Fruit fly (Drosophila melanogaster) Kc167 (cell line): ENCODE measurements around the gene Or24a.

Experiments used
- Myc ChIP-seq: fragments of >200 bp; optimal IDR thresholded peaks from 2 replicates; lab custom pipeline; 2017; ENCODE audit warnings: missing external identifiers
- Sin3A ChIP-seq: fragments of >200 bp; optimal IDR thresholded peaks from 2 replicates; lab custom pipeline; 2018; ENCODE audit warnings: missing external identifiers
- h ChIP-seq: fragments of >200 bp; optimal IDR thresholded peaks from 3 replicates; lab custom pipeline; 2018; ENCODE audit warnings: missing external identifiers
- insv ChIP-seq: fragments of >200 bp; optimal IDR thresholded peaks from 3 replicates; lab custom pipeline; 2018; ENCODE audit warnings: missing external identifiers
- psq ChIP-seq: fragments of >200 bp; optimal IDR thresholded peaks from 2 replicates; lab custom pipeline; 2017; ENCODE audit warnings: missing external identifiers
- ttk ChIP-seq: sonication (Bioruptor generic); optimal IDR thresholded peaks from 2 replicates; lab custom pipeline; 2017; ENCODE audit warnings: missing external identifiers

DNA sequence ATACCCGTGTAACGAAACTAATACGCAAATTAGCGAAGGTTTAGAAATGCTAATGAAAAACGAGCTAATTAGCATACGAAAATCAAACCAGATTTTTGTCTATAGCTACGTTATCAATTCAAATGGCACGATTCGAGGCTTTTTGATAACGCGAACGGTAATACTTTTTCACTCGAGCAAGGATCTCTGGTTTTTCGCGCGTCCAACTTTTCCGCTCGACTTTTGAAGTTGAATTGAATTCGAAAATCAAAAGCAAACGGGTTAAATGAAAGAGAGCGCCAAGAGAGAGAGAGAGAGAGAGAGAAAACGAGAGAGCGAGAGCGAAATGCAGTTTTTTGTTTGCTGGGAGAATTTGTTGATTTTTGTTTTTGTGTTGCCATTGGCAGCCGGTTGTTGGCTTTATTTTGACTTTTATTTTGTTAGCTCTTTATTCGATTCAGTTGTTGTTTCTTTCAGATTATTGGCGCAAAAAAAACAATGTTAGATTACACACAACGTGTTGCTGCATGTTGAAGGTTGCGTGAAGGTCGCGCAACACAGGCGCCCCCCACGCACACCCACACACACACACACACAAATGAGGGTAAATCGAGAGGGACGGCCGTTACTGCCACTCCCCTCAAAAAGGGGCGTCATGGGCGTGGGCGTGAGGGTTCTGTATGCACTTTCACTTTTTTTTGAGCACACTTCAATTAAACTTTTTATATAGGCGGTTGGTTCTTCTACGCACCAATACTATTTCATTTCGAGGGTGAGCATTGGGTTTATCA is 31.4 kb upstream of the Or24a start:
- TF ChIP-seq psq (no peak), Myc (lab: Kevin White, UChicago) (no peak), Sin3A (no peak), ttk (no peak), h (lab: Kevin White, UChicago) (no peak), insv (lab: Kevin White, UChicago) (no peak)
